Worm (Caenorhabditis elegans): ENCODE results near the gene mcd-1.
A peak's percentile ranks its signal among the peaks of the same experiment; 100 is the strongest.

mcd-1 gene

ce11 chrII:13875734-13876133 is 12.6 kb upstream of the mcd-1 start, which contains the start of gene ing-3:
TSS of gene ing-3 (plus strand) at chrII:13876034.
- TF ChIP-seq hlh-6 (tag; optimal IDR thresholded peaks at IDR 0.05) (no peak), ceh-48 (tag; optimal IDR thresholded peaks at IDR 0.05) (no peak), pha-2 (tag; optimal IDR thresholded peaks at IDR 0.05) (no peak), unc-3 (GFP tag; conservative IDR thresholded peaks at IDR 0.05) (no peak), unc-3 (tag; optimal IDR thresholded peaks at IDR 0.05) (no peak), hlh-15 (tag; optimal IDR thresholded peaks at IDR 0.05) (no peak), hlh-13 (GFP tag; optimal IDR thresholded peaks at IDR 0.05) (no peak)

- TF ChIP-seq pha-2 (tag; optimal IDR thresholded peaks at IDR 0.05), result no peak
- no peak for TF ChIP-seq fkh-6 (tag; optimal IDR thresholded peaks at IDR 0.05)
- no peak for TF ChIP-seq ceh-24 (tag; optimal IDR thresholded peaks at IDR 0.05)
Measured at ce11 chrII:13877994-13878393, 10.3 kb upstream of the mcd-1 start.

- TF ChIP-seq ceh-6 (GFP tag; optimal IDR thresholded peaks at IDR 0.05) (no peak), fax-1 (tag; optimal IDR thresholded peaks at IDR 0.05) (no peak), fkh-6 (tag; optimal IDR thresholded peaks at IDR 0.05) (no peak), che-1 (tag; optimal IDR thresholded peaks at IDR 0.05) (no peak), tbx-2 (tag; optimal IDR thresholded peaks at IDR 0.05) (no peak), ama-1 (optimal IDR thresholded peaks at IDR 0.05) (no peak), C38D4.7 (GFP tag; optimal IDR thresholded peaks at IDR 0.05) (no peak), unc-42 (tag; optimal IDR thresholded peaks at IDR 0.05) (no peak), tbx-7 (tag; optimal IDR thresholded peaks at IDR 0.05) (no peak), odd-2 (tag; optimal IDR thresholded peaks at IDR 0.05) (no peak), syd-9 (tag; optimal IDR thresholded peaks at IDR 0.05) (no peak)
Measured at ce11 chrII:13879589-13879988, 8.8 kb upstream of the mcd-1 start.

ce11 chrII:13882405-13882804 is 5.9 kb upstream of the mcd-1 start, which contains the start of gene hda-10:
TSS of gene hda-10 (plus strand) at chrII:13882705.
- TF ChIP-seq fax-1 (tag; optimal IDR thresholded peaks at IDR 0.05), result no peak
- no peak for TF ChIP-seq fkh-6 (tag; optimal IDR thresholded peaks at IDR 0.05)
- no peak for TF ChIP-seq T23F11.4 (GFP tag; optimal IDR thresholded peaks at IDR 0.05)
- TF ChIP-seq pqm-1 (tag; optimal IDR thresholded peaks at IDR 0.05), result no peak
- TF ChIP-seq ceh-6 (GFP tag; optimal IDR thresholded peaks at IDR 0.05), result no peak

ce11 chrII:13886431-13886830 is 1.9 kb upstream of the mcd-1 start:
- peak; percentile 19 for TF ChIP-seq C08G9.2 (tag; optimal IDR thresholded peaks at IDR 0.05)
- no peak for TF ChIP-seq npax-4 (tag; optimal IDR thresholded peaks at IDR 0.05)
- TF ChIP-seq elt-4 (tag; optimal IDR thresholded peaks at IDR 0.05), result peak; percentile 38
- TF ChIP-seq hlh-6 (tag; optimal IDR thresholded peaks at IDR 0.05), result peak; percentile 5
- peak; percentile 2 for TF ChIP-seq ceh-14 (tag; optimal IDR thresholded peaks at IDR 0.05)

- TF ChIP-seq ets-4 (tag; optimal IDR thresholded peaks at IDR 0.05) (no peak), fkh-6 (tag; optimal IDR thresholded peaks at IDR 0.05) (no peak), K09A11.1 (tag; optimal IDR thresholded peaks at IDR 0.05; ENCODE audit: insufficient read depth) (no peak), elt-4 (tag; optimal IDR thresholded peaks at IDR 0.05) (peak; percentile 84), hlh-13 (GFP tag; optimal IDR thresholded peaks at IDR 0.05) (no peak)
Measured at ce11 chrII:13896279-13896774, 8.0 kb downstream of the mcd-1 start.

DNA sequence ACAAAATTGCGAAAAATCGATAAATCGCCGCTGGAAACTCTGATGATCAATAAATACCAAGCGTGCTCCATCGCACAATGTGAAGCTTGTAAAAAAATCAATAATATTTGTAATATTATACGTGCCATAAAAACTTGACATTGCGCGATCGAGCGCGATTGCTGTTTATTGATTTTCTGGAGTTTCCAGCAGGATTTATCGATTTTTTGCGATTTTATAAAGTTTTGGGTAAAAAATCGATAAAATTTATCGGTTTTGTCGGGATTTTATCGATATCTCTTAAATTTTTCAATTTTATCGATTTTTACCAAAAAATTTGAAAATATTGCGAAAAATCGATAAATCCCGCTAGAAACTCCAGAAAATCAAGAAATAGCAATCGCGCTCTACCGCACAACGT is 11.4 kb downstream of the mcd-1 start:
- TF ChIP-seq ceh-2 (tag; optimal IDR thresholded peaks at IDR 0.05), result no peak
- peak; percentile 20 for TF ChIP-seq ceh-48 (tag; optimal IDR thresholded peaks at IDR 0.05)

ce11 chrII:13902014-13902413 is 13.7 kb downstream of the mcd-1 start, which contains the start of gene W02B8.1:
TSS of gene W02B8.1 (minus strand) at chrII:13902114.
- TF ChIP-seq ceh-2 (tag; optimal IDR thresholded peaks at IDR 0.05) (no peak), ama-1 (optimal IDR thresholded peaks at IDR 0.05) (no peak), ztf-16 (tag; optimal IDR thresholded peaks at IDR 0.05) (no peak), K02D7.2 (tag; optimal IDR thresholded peaks at IDR 0.05) (no peak), ceh-22 (tag; optimal IDR thresholded peaks at IDR 0.05) (no peak), madf-2 (tag; optimal IDR thresholded peaks at IDR 0.05) (no peak), odd-2 (tag; optimal IDR thresholded peaks at IDR 0.05) (no peak), fkh-10 (GFP tag; optimal IDR thresholded peaks at IDR 0.05) (no peak), sdc-2 (tag; optimal IDR thresholded peaks at IDR 0.05) (no peak), pha-4 (tag; optimal IDR thresholded peaks at IDR 0.05) (no peak), ceh-18 (tag; optimal IDR thresholded peaks at IDR 0.05) (no peak), lin-11 (tag; optimal IDR thresholded peaks at IDR 0.05) (no peak), che-1 (tag; optimal IDR thresholded peaks at IDR 0.05) (no peak), ahr-1 (tag; optimal IDR thresholded peaks at IDR 0.05) (no peak), dve-1 (tag; optimal IDR thresholded peaks at IDR 0.05) (no peak), nfya-1 (tag; optimal IDR thresholded peaks at IDR 0.05) (no peak)

All from whole organism, late embryonic.